Fruit fly (Drosophila melanogaster): Measurements from ENCODE around the gene CG4511.

Gene CG4511

dm6 chr3R:10888633-10889519, 34.6 kb downstream of the CG4511 start (continued):
- TF ChIP-seq CG14860 (GFP tag; IDR thresholded peaks at IDR 0.05; ENCODE audit: partially characterized antibody) (no peak), CG1529 (GFP tag; optimal IDR thresholded peaks at IDR 0.05) (no peak), CG1024 (GFP tag; IDR thresholded peaks at IDR 0.05) (no peak), gem (tag; optimal IDR thresholded peaks at IDR 0.05) (no peak), Neu2 (GFP tag; optimal IDR thresholded peaks at IDR 0.05; ENCODE audit: borderline replicate concordance) (no peak), Antp (GFP tag; optimal IDR thresholded peaks at IDR 0.05) (peak; percentile 31), row (GFP tag; IDR thresholded peaks at IDR 0.05) (peak; percentile 65), hkb (optimal IDR thresholded peaks at IDR 0.05) (no peak), hkb (GFP tag; IDR thresholded peaks at IDR 0.05) (peak; percentile 44; the same call in 1 of the 2 replicates), sens-2 (GFP tag; IDR thresholded peaks at IDR 0.05) (no peak), CG8290 (GFP tag; optimal IDR thresholded peaks at IDR 0.05) (no peak), CG8290 (tag; optimal IDR thresholded peaks at IDR 0.05) (peak in 1 of 2 experiments; percentile 65), CG34224 (GFP tag; IDR thresholded peaks at IDR 0.05; ENCODE audit: partially characterized antibody) (peak; percentile 52), CG3838 (GFP tag; optimal IDR thresholded peaks at IDR 0.05) (no peak), CG10209 (GFP tag; optimal IDR thresholded peaks at IDR 0.05) (no peak), Lpt (GFP tag; optimal IDR thresholded peaks at IDR 0.05) (no peak), CG4820 (GFP tag; optimal IDR thresholded peaks at IDR 0.05) (no peak), CG7839 (tag; optimal IDR thresholded peaks at IDR 0.05) (peak; percentile 50), nau (GFP tag; optimal IDR thresholded peaks at IDR 0.05) (no peak), CG8478 (optimal IDR thresholded peaks at IDR 0.05) (no peak), ac (GFP tag; optimal IDR thresholded peaks at IDR 0.05) (no peak), ERR (GFP tag; optimal IDR thresholded peaks at IDR 0.05) (no peak), CG9797 (GFP tag; optimal IDR thresholded peaks at IDR 0.05) (no peak), Mad (GFP tag; optimal IDR thresholded peaks at IDR 0.05) (no peak), bsh (GFP tag; optimal IDR thresholded peaks at IDR 0.05) (peak; percentile 4 to 82), Abd-B (GFP tag; optimal IDR thresholded peaks at IDR 0.05) (no peak), chn (GFP tag; optimal IDR thresholded peaks at IDR 0.05) (no peak), scrt (GFP tag; optimal IDR thresholded peaks at IDR 0.05) (peak; percentile 16), Sry-β (GFP tag; optimal IDR thresholded peaks at IDR 0.05) (no peak), CG1602 (GFP tag; optimal IDR thresholded peaks at IDR 0.05) (no peak), ttk (GFP tag; IDR thresholded peaks at IDR 0.05) (no peak), twi (tag; optimal IDR thresholded peaks at IDR 0.05) (no peak), gro (GFP tag; optimal IDR thresholded peaks at IDR 0.05) (peak; percentile 48), Pdp1 (GFP tag; optimal IDR thresholded peaks at IDR 0.05) (peak in 1 of 2 experiments; percentile 70), GATAe (GFP tag; conservative IDR thresholded peaks at IDR 0.05) (no peak), Drgx (GFP tag; IDR thresholded peaks at IDR 0.05) (peak; percentile 39), HLH54F (GFP tag; optimal IDR thresholded peaks at IDR 0.05) (no peak), CG17829 (tag; optimal IDR thresholded peaks at IDR 0.05) (no peak), grn (GFP tag; optimal IDR thresholded peaks at IDR 0.05) (no peak), ssp (GFP tag; IDR thresholded peaks at IDR 0.05) (no peak), CG7556 (GFP tag; optimal IDR thresholded peaks at IDR 0.05) (peak; percentile 38), Oaz (GFP tag; IDR thresholded peaks at IDR 0.05) (no peak), disco-r (GFP tag; optimal IDR thresholded peaks at IDR 0.05) (no peak), odd (GFP tag; optimal IDR thresholded peaks at IDR 0.05) (no peak), CG3065 (GFP tag; optimal IDR thresholded peaks at IDR 0.05) (no peak), B-H1 (GFP tag; IDR thresholded peaks at IDR 0.05) (no peak), jing (GFP tag; optimal IDR thresholded peaks at IDR 0.05) (no peak), D (optimal IDR thresholded peaks at IDR 0.05) (no peak), D (GFP tag; optimal IDR thresholded peaks at IDR 0.05) (no peak), CG7357 (GFP tag; IDR thresholded peaks at IDR 0.05) (no peak), ken (GFP tag; IDR thresholded peaks at IDR 0.05) (no peak)

Measured in whole organism, embryonic.